Worm (Caenorhabditis elegans) whole organism, L4 larva: Measurements from ENCODE around the gene C25H3.11.
A peak's percentile ranks its signal among the peaks of the same experiment; 100 is the strongest.

ENCODE experiments used
- F26F4.8 ChIP-seq: fragments of 200-800 bp; sonication (Bioruptor generic); conservative IDR thresholded peaks from 2 replicates; pipeline ENCODE4 v1.3.6; 2022; ENCODE audit warnings: missing genetic modification characterization, missing compliant biosample characterization
- F44E2.7 ChIP-seq: fragments of 200-800 bp; sonication (Bioruptor generic); IDR thresholded peaks from 2 replicates; pipeline ENCODE4 v2.1.2; 2022; ENCODE audit warnings: missing genetic modification characterization, missing compliant biosample characterization
- T20F7.1 ChIP-seq: fragments of 200-800 bp; sonication (Bioruptor generic); optimal IDR thresholded peaks from 2 replicates; lab custom pipeline; 2018; ENCODE audit warnings: mild to moderate bottlenecking, missing genetic modification characterization, missing compliant biosample characterization
- T26A8.4 ChIP-seq: fragments of 200-800 bp; sonication (Bioruptor generic); IDR thresholded peaks from 2 replicates; pipeline ENCODE4 v1.3.6; 2022; ENCODE audit warnings: missing genetic modification characterization, missing compliant biosample characterization
- Y105C5A.15 ChIP-seq: fragments of 200-800 bp; sonication (Bioruptor generic); IDR thresholded peaks from 2 replicates; pipeline ENCODE4 v1.3.6; 2022; ENCODE audit warnings: missing genetic modification characterization, missing compliant biosample characterization
- Y48G9A.11 ChIP-seq: fragments of 200-800 bp; sonication (Bioruptor generic); IDR thresholded peaks from 2 replicates; pipeline ENCODE4 v1.3.6; 2022; ENCODE audit warnings: missing genetic modification reagents, missing genetic modification characterization, missing compliant biosample characterization
- Y75B8A.6 ChIP-seq: fragments of 200-800 bp; sonication (Bioruptor generic); IDR thresholded peaks from 2 replicates; pipeline ENCODE4 v1.3.6; 2022; ENCODE audit warnings: missing genetic modification reagents, missing genetic modification characterization, missing compliant biosample characterization
- aha-1 ChIP-seq: fragments of 150-350 bp; peaks from one replicate; lab custom pipeline; 2014; ENCODE audit warnings: missing biosample characterization, missing genetic modification characterization
- aly-2 ChIP-seq: sonication (generic microtip); optimal IDR thresholded peaks from 2 replicates; lab custom pipeline; 2018; ENCODE audit warnings: missing biosample characterization, missing genetic modification characterization
- attf-4 ChIP-seq: sonication (generic microtip); optimal IDR thresholded peaks from 3 replicates; lab custom pipeline; 2017; ENCODE audit warnings: missing biosample characterization, missing genetic modification characterization
- ceh-28 ChIP-seq: fragments of 150-350 bp; optimal IDR thresholded peaks from 2 replicates; lab custom pipeline; 2014; ENCODE audit warnings: missing biosample characterization, missing genetic modification reagents, missing genetic modification characterization
- ceh-32 ChIP-seq: sonication (generic microtip); optimal IDR thresholded peaks from 2 replicates; lab custom pipeline; 2016; ENCODE audit warnings: mild to moderate bottlenecking, missing genetic modification characterization, missing compliant biosample characterization; ENCODE audit not compliant: poor library complexity
- ceh-44 ChIP-seq: fragments of 200-800 bp; sonication (Bioruptor generic); IDR thresholded peaks from 2 replicates; pipeline ENCODE4 v1.3.6; 2022; ENCODE audit warnings: missing genetic modification reagents, missing genetic modification characterization, missing compliant biosample characterization
- ceh-62 ChIP-seq: sonication (generic microtip); optimal IDR thresholded peaks from 2 replicates; lab custom pipeline; 2017; ENCODE audit warnings: missing biosample characterization, missing genetic modification characterization
- ces-1 ChIP-seq: fragments of 150-350 bp; sonication (generic microtip); optimal IDR thresholded peaks from 4 replicates; lab custom pipeline; 2014; ENCODE audit warnings: missing biosample characterization, missing genetic modification reagents, missing genetic modification characterization
- cey-2 ChIP-seq: sonication (generic microtip); optimal IDR thresholded peaks from 3 replicates; lab custom pipeline; 2017; ENCODE audit warnings: missing genetic modification characterization, mild to moderate bottlenecking, missing compliant biosample characterization, antibody characterized with exemption, borderline replicate concordance; ENCODE audit not compliant: insufficient read depth
- daf-12 ChIP-seq: fragments of 150-350 bp; optimal IDR thresholded peaks from 2 replicates; lab custom pipeline; 2014; ENCODE audit warnings: missing biosample characterization, missing genetic modification reagents, missing genetic modification characterization
- daf-16 ChIP-seq, 3 experiments: sonication (generic microtip); optimal IDR thresholded peaks; 2 replicates each; lab custom pipeline; 2016 to 2017; ENCODE audit warnings: missing genetic modification characterization in 3 of 3, missing genetic modification reagents in 3 of 3, mild to moderate bottlenecking in 2 of 3, missing compliant biosample characterization in 2 of 3, missing biosample characterization in 1 of 3, moderate library complexity in 1 of 3
- daf-8 ChIP-seq: fragments of 200-800 bp; sonication (Bioruptor generic); IDR thresholded peaks from 2 replicates; pipeline ENCODE4 v1.3.6; 2022; ENCODE audit warnings: missing genetic modification characterization, missing compliant biosample characterization
- dpl-1 ChIP-seq: fragments of 150-350 bp; optimal IDR thresholded peaks from 2 replicates; lab custom pipeline; 2014; ENCODE audit warnings: missing biosample characterization, missing genetic modification reagents, missing genetic modification characterization
- dve-1 ChIP-seq: sonication (generic microtip); optimal IDR thresholded peaks from 2 replicates; lab custom pipeline; 2017; ENCODE audit warnings: antibody characterized with exemption, mild to moderate bottlenecking, missing genetic modification characterization, missing compliant biosample characterization; ENCODE audit not compliant: insufficient read depth
- hlh-30 ChIP-seq: sonication (generic microtip); optimal IDR thresholded peaks from 2 replicates; lab custom pipeline; 2017; ENCODE audit warnings: antibody characterized with exemption, mild to moderate bottlenecking, missing genetic modification characterization, missing compliant biosample characterization; ENCODE audit not compliant: insufficient read depth
- hmg-1.1 ChIP-seq: fragments of 200-800 bp; sonication (Bioruptor generic); IDR thresholded peaks from 2 replicates; pipeline ENCODE4 v1.3.6; 2022; ENCODE audit warnings: missing genetic modification reagents, missing genetic modification characterization, missing compliant biosample characterization
- jun-1 ChIP-seq: fragments of 150-350 bp; optimal IDR thresholded peaks from 2 replicates; lab custom pipeline; 2014; ENCODE audit warnings: missing biosample characterization, missing genetic modification reagents, missing genetic modification characterization
- lin-15B ChIP-seq: fragments of 150-350 bp; sonication (generic microtip); optimal IDR thresholded peaks from 3 replicates; lab custom pipeline; 2014; ENCODE audit warnings: missing biosample characterization, missing genetic modification characterization
- lin-29 ChIP-seq: fragments of 200-800 bp; sonication (Bioruptor generic); IDR thresholded peaks from 2 replicates; pipeline ENCODE4 v1.3.6; 2022; ENCODE audit warnings: missing genetic modification reagents, missing genetic modification characterization, missing compliant biosample characterization
- lsy-2 ChIP-seq, 2 experiments: fragments of 150-350 bp in 1 of 2; sonication (generic microtip) in 1 of 2; optimal IDR thresholded peaks; 2 replicates each; lab custom pipeline; 2014 to 2017; ENCODE audit warnings: missing biosample characterization in 2 of 2, missing genetic modification characterization in 2 of 2
- mdl-1 ChIP-seq, 2 experiments: fragments of 150-350 bp in 1 of 2; sonication (generic microtip) in 1 of 2; optimal IDR thresholded peaks; 2 replicates each; lab custom pipeline; 2014 to 2017; ENCODE audit warnings: missing biosample characterization in 2 of 2, missing genetic modification characterization in 2 of 2
- mep-1 ChIP-seq: fragments of 150-350 bp; sonication (generic microtip); optimal IDR thresholded peaks from 3 replicates; lab custom pipeline; 2014; ENCODE audit warnings: missing biosample characterization, missing genetic modification characterization
- nhr-11 ChIP-seq: fragments of 150-350 bp; optimal IDR thresholded peaks from 2 replicates; lab custom pipeline; 2014; ENCODE audit warnings: missing biosample characterization, missing genetic modification characterization
- nhr-237 ChIP-seq: sonication (generic microtip); optimal IDR thresholded peaks from 2 replicates; lab custom pipeline; 2017; ENCODE audit warnings: missing biosample characterization, missing genetic modification characterization
- nhr-41 ChIP-seq: fragments of 200-800 bp; sonication (Bioruptor generic); IDR thresholded peaks from 2 replicates; pipeline ENCODE4 v1.3.6; 2022; ENCODE audit warnings: missing genetic modification reagents, missing genetic modification characterization, missing compliant biosample characterization
- nhr-48 ChIP-seq: sonication (generic microtip); optimal IDR thresholded peaks from 2 replicates; lab custom pipeline; 2016; ENCODE audit warnings: mild to moderate bottlenecking, missing genetic modification characterization, missing compliant biosample characterization
- nhr-6 ChIP-seq: fragments of 150-350 bp; optimal IDR thresholded peaks from 2 replicates; lab custom pipeline; 2014; ENCODE audit warnings: missing biosample characterization, missing genetic modification characterization
- pqm-1 ChIP-seq: sonication (generic microtip); optimal IDR thresholded peaks from 2 replicates; lab custom pipeline; 2017; ENCODE audit warnings: missing biosample characterization, missing genetic modification characterization
- rbr-2 ChIP-seq: sonication (generic microtip); optimal IDR thresholded peaks from 2 replicates; lab custom pipeline; 2016; ENCODE audit warnings: missing genotype, missing genetic modification characterization, missing compliant biosample characterization
- sdz-12 ChIP-seq: fragments of 200-800 bp; sonication (Bioruptor generic); optimal IDR thresholded peaks from 2 replicates; lab custom pipeline; 2018; ENCODE audit warnings: mild to moderate bottlenecking, missing genetic modification characterization, missing compliant biosample characterization
- spr-3 ChIP-seq: fragments of 200-800 bp; sonication (Bioruptor generic); optimal IDR thresholded peaks from 2 replicates; lab custom pipeline; 2018; ENCODE audit warnings: mild to moderate bottlenecking, missing genetic modification characterization, missing compliant biosample characterization
- unc-130 ChIP-seq: sonication (generic microtip); optimal IDR thresholded peaks from 2 replicates; lab custom pipeline; 2016; ENCODE audit warnings: missing genetic modification reagents, missing genetic modification characterization, missing compliant biosample characterization
- unc-62 ChIP-seq, 3 experiments: fragments of 150-350 bp in 1 of 3; sonication (generic microtip); optimal IDR thresholded peaks in 2 of 3; peaks in 1 of 3; 1 replicate in 1 of 3; 2 replicates in 2 of 3; lab custom pipeline; 2014 to 2017; ENCODE audit warnings: missing biosample characterization in 3 of 3, missing genetic modification characterization in 3 of 3, missing genetic modification reagents in 3 of 3, missing genotype in 1 of 3
- vab-7 ChIP-seq: fragments of 200-800 bp; sonication (Bioruptor generic); IDR thresholded peaks from 2 replicates; pipeline ENCODE4 v1.3.6; 2022; ENCODE audit warnings: missing genetic modification reagents, missing genetic modification characterization, missing compliant biosample characterization
- zfp-2 ChIP-seq: sonication (generic microtip); optimal IDR thresholded peaks from 2 replicates; lab custom pipeline; 2016; ENCODE audit warnings: mild to moderate bottlenecking, missing genetic modification characterization, missing compliant biosample characterization

Gene C25H3.11

DNA sequence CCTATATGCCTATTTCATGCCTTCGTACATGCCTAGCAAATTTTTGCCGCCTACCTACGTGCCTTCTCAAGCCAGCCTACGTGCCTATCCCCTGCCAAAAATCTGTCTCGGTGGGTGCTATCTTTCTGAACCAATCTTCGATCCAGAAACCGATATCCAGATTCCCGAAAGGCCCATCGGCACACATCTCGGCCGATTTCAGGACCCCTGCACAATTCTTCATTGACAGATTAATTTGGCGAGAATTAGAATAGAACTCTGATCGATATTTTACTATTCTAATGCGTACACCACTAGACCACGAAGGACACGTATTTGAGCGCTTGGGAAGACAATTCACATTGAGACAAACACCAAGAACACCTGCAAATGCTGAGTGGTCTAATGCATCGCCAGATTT lies 21.3 kb downstream of the C25H3.11 start:
- no peak for TF ChIP-seq daf-12 (tag; lab: Kevin White, UChicago)
- TF ChIP-seq ceh-32 = no peak
- TF ChIP-seq daf-8 (GFP tag; lab: Robert Waterston, UW) = no peak
- TF ChIP-seq F44E2.7 = no peak
- no peak for TF ChIP-seq nhr-48 (tag; lab: Kevin White, UChicago)
- TF ChIP-seq, all 104 proteins: peak for 0

DNA sequence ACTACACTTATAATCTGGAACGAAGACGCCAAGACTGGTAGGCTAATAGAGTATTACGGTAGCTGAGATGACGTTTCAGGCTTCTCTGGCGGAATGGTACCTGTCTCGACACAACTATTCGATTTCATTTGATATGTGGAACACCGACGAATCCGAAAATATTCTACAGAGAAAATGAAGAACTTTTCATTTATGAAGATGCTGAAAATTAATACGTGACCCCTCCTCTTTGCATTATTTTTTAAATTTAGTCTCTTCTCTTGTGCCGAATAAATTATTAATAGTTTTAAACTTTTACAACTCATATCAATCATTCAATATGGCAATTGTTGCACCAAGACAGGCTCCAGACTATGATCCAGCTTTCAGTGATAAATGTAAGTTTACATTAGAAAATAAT lies 22.8 kb downstream of the C25H3.11 start, which contains the start of gene C25H3.16:
Gene C25H3.16, plus strand, starts transcription at position 301 of the 400 bp plus-strand sequence.
- TF ChIP-seq Y105C5A.15 (GFP tag; lab: Robert Waterston, UW) = no peak
- TF ChIP-seq dve-1 = no peak
- no peak for TF ChIP-seq lin-15B (tag; lab: Kevin White, UChicago)
- TF ChIP-seq unc-130 = no peak
- TF ChIP-seq attf-4 (tag; lab: Kevin White, UChicago) = no peak
- TF ChIP-seq zfp-2 (tag; lab: Kevin White, UChicago) = no peak
- no peak for TF ChIP-seq vab-7 (GFP tag; lab: Robert Waterston, UW)

ce11 chrII:5665029-5665428 lies 23.8 kb downstream of the C25H3.11 start, which contains the start of gene C25H3.15:
Gene C25H3.15 (plus strand): TSS chrII:5665329.
- TF ChIP-seq ceh-32 (no peak), nhr-237 (no peak)

DNA sequence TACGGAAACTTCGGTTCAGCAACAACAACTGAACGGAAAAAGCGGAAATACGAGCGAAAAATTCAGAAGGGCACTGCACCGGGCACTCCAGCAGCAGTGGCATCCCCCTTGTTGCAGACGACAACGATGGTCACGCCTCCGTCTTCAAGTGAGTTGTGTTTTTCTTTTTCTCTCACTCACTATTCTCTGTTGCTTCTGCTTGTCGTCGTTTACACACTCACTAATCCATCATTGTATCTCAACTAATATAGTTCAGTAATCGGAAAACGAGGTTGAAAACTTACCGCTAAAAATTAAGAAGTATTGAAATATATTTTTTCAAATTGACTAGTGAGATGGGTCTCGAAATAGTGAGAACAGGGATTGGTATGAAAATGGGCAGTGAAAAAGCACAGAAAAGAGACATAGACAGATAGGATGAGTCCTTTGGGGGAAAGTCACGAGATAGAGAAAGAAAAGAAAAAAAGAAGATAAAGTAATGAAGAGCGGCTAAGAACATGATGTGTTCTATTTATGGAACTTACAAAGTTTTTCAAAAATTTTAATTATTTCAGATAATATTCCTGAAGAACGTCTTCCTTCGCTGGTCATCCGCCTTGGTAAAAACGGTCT lies 25.6 kb downstream of the C25H3.11 start:
- TF ChIP-seq mdl-1 (tag; optimal IDR thresholded peaks at IDR 0.05; lab: Kevin White, UChicago) (no peak), attf-4 (tag; lab: Kevin White, UChicago) (no peak), lsy-2 (tag; optimal IDR thresholded peaks at IDR 0.05; lab: Kevin White, UChicago) (peak in 1 of 2 experiments; percentile 50), hmg-1.1 (GFP tag; lab: Robert Waterston, UW) (no peak), aha-1 (tag; lab: Kevin White, UChicago) (peak; percentile 70), hlh-30 (tag; lab: Kevin White, UChicago) (peak; percentile 73), dpl-1 (no peak), Y48G9A.11 (GFP tag; lab: Robert Waterston, UW) (0 out of 2 replicates have a peak, but pooled peaks have one; percentile 37), ceh-62 (tag; lab: Kevin White, UChicago) (no peak), sdz-12 (peak; percentile 5), lin-29 (GFP tag; lab: Robert Waterston, UW) (no peak), rbr-2 (tag; lab: Kevin White, UChicago) (peak; percentile 13), mep-1 (tag; lab: Kevin White, UChicago) (peak; percentile 8), T20F7.1 (GFP tag; lab: Kevin White, UChicago) (no peak), unc-62 (GFP tag; optimal IDR thresholded peaks at IDR 0.05 in 1 of 2; lab: Kevin White, UChicago) (peak in 1 of 2 experiments; percentile 91), unc-62 (tag; optimal IDR thresholded peaks at IDR 0.05; lab: Kevin White, UChicago) (no peak)

DNA sequence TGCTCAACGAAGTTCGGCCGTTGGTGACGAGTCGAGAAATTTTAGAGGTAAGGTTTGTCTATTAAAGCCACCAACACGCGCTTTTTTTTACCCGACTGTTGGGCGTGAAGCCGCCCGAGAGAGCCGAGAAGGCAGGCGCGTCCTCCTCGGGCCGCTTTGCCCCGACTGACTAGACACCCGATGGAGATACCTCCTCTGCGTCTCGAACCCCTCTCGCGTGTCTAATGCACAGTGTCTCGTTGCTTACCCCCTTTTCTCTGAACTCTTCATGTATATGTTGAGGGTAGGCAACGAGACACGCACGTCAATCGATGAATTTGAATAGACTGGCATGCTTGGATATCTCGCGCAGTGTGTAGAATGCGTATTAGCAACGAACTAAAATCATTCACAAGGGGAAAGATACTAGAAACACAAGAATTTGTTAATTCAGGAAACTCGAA lies 27.1 kb downstream of the C25H3.11 start:
- TF ChIP-seq aha-1 (tag; lab: Kevin White, UChicago) (peak; percentile 99), lsy-2 (tag; optimal IDR thresholded peaks at IDR 0.05; lab: Kevin White, UChicago) (peak; percentile 86 to 89), spr-3 (peak; percentile 94), nhr-11 (peak; percentile 81), ceh-44 (GFP tag; lab: Robert Waterston, UW) (peak; percentile 34; the same call in 1 of the 2 replicates), daf-16 (GFP tag; optimal IDR thresholded peaks at IDR 0.05; lab: Kevin White, UChicago) (peak; percentile 43 to 46), daf-16 (tag; optimal IDR thresholded peaks at IDR 0.05; lab: Kevin White, UChicago) (peak; percentile 72), ces-1 (GFP tag; lab: Kevin White, UChicago) (no peak), pqm-1 (tag; lab: Kevin White, UChicago) (peak; percentile 11), T26A8.4 (GFP tag; lab: Robert Waterston, UW) (peak; percentile 97), nhr-6 (peak; percentile 40), nhr-41 (GFP tag; lab: Robert Waterston, UW) (peak; percentile 95), F26F4.8 (GFP tag; lab: Robert Waterston, UW) (peak; percentile 57; the same call in 1 of the 2 replicates), Y75B8A.6 (GFP tag; lab: Robert Waterston, UW) (peak; percentile 98), ceh-28 (tag; lab: Kevin White, UChicago) (peak; percentile 76), cey-2 (tag; lab: Kevin White, UChicago) (no peak), lin-15B (tag; lab: Kevin White, UChicago) (no peak), aly-2 (no peak), jun-1 (peak; percentile 33)
